Fruit fly (Drosophila melanogaster) whole organism, embryonic: ENCODE data around the gene raw.
A peak's percentile ranks its signal among the peaks of the same experiment; 100 is the strongest.

ENCODE experiments used
- BEAF-32 ChIP-seq: fragments of 200-800 bp; sonication (Bioruptor generic); optimal IDR thresholded peaks from 3 replicates; lab custom pipeline; 2017; ENCODE audit warnings: missing biosample characterization, missing genetic modification characterization, mild to moderate bottlenecking, moderate library complexity, missing genetic modification reagents
- Blimp-1 ChIP-seq: fragments of 200-800 bp; sonication (Bioruptor generic); optimal IDR thresholded peaks from 3 replicates; lab custom pipeline; 2018; ENCODE audit warnings: missing biosample characterization, missing genetic modification characterization, mild to moderate bottlenecking, moderate library complexity, missing genetic modification reagents
- CG10431 ChIP-seq: fragments of 200-800 bp; sonication (Bioruptor generic); optimal IDR thresholded peaks from 3 replicates; lab custom pipeline; 2018; ENCODE audit warnings: missing biosample characterization, mild to moderate bottlenecking, missing genetic modification characterization
- CG1233 ChIP-seq: fragments of 200-800 bp; sonication (Bioruptor generic); optimal IDR thresholded peaks from 4 replicates; lab custom pipeline; 2018; ENCODE audit warnings: missing biosample characterization, mild to moderate bottlenecking, missing genetic modification characterization
- CG13287 ChIP-seq: fragments of 200-800 bp; sonication (Bioruptor generic); IDR thresholded peaks from 2 replicates; pipeline ENCODE4 v1.3.6; 2022; ENCODE audit warnings: missing biosample characterization, missing genetic modification characterization; ENCODE audit not compliant: partially characterized antibody
- CG15073 ChIP-seq: fragments of 200-800 bp; sonication (Bioruptor generic); optimal IDR thresholded peaks from 2 replicates; lab custom pipeline; 2016; ENCODE audit warnings: missing biosample characterization, missing genetic modification characterization
- CG15696 ChIP-seq: fragments of 200-800 bp; sonication (Bioruptor generic); optimal IDR thresholded peaks from 2 replicates; lab custom pipeline; 2019; ENCODE audit warnings: missing biosample characterization, mild to moderate bottlenecking, missing genetic modification characterization, moderate library complexity
- CG16815 ChIP-seq: fragments of 200-800 bp; sonication (Bioruptor generic); optimal IDR thresholded peaks from 3 replicates; lab custom pipeline; 2017; ENCODE audit warnings: missing biosample characterization, mild to moderate bottlenecking, missing genetic modification characterization
- CG17912 ChIP-seq: fragments of 200-800 bp; sonication (Bioruptor generic); optimal IDR thresholded peaks from 2 replicates; lab custom pipeline; 2018; ENCODE audit warnings: missing biosample characterization, mild to moderate bottlenecking, missing genetic modification characterization
- CG31365 ChIP-seq: fragments of 200-800 bp; sonication (Bioruptor generic); optimal IDR thresholded peaks from 2 replicates; lab custom pipeline; 2018; ENCODE audit warnings: missing biosample characterization, mild to moderate bottlenecking, missing genetic modification characterization
- CG31388 ChIP-seq: fragments of 200-800 bp; sonication (Bioruptor generic); optimal IDR thresholded peaks from 2 replicates; lab custom pipeline; 2016; ENCODE audit warnings: missing biosample characterization, missing genetic modification characterization
- CG3163 ChIP-seq: fragments of 200-800 bp; sonication (Bioruptor generic); optimal IDR thresholded peaks from 3 replicates; lab custom pipeline; 2016; ENCODE audit warnings: missing biosample characterization, missing genetic modification characterization
- CG3726 ChIP-seq: fragments of 200-800 bp; sonication (Bioruptor generic); IDR thresholded peaks from 3 replicates; pipeline ENCODE4, ENCODE4 v1.3.6; 2022; ENCODE audit warnings: missing biosample characterization, missing genetic modification characterization
- CG5180 ChIP-seq: fragments of 200-800 bp; sonication (Bioruptor generic); optimal IDR thresholded peaks from 3 replicates; lab custom pipeline; 2017; ENCODE audit warnings: missing biosample characterization, missing genetic modification characterization, mild to moderate bottlenecking, moderate library complexity, missing genetic modification reagents
- CG6272 ChIP-seq: fragments of 200-800 bp; sonication (Bioruptor generic); IDR thresholded peaks from 2 replicates; pipeline ENCODE4 v1.3.6; 2022; ENCODE audit warnings: missing biosample characterization, missing genetic modification characterization
- CG7786 ChIP-seq: fragments of 200-800 bp; sonication (Bioruptor generic); optimal IDR thresholded peaks from 2 replicates; lab custom pipeline; 2016; ENCODE audit warnings: missing biosample characterization, missing genetic modification characterization
- CG8089 ChIP-seq: fragments of 200-800 bp; sonication (Bioruptor generic); optimal IDR thresholded peaks from 3 replicates; lab custom pipeline; 2016; ENCODE audit warnings: missing biosample characterization, missing genetic modification characterization
- Dip2 ChIP-seq: fragments of 200-800 bp; sonication (Bioruptor generic); IDR thresholded peaks from 2 replicates; pipeline ENCODE4 v1.3.6; 2022; ENCODE audit warnings: missing biosample characterization, missing genetic modification characterization
- Ets65A ChIP-seq: fragments of 200-800 bp; sonication (Bioruptor generic); peaks from one replicate; lab custom pipeline; 2016; ENCODE audit warnings: missing biosample characterization, missing genetic modification characterization
- Hr3 ChIP-seq: fragments of 200-800 bp; sonication (Bioruptor generic); optimal IDR thresholded peaks from 3 replicates; lab custom pipeline; 2016; ENCODE audit warnings: missing biosample characterization, missing genetic modification characterization
- Max ChIP-seq: fragments of 200-800 bp; sonication (Bioruptor generic); optimal IDR thresholded peaks from 2 replicates; lab custom pipeline; 2016; ENCODE audit warnings: missing biosample characterization, mild to moderate bottlenecking, missing genetic modification characterization
- NFAT ChIP-seq: fragments of 200-800 bp; sonication (Bioruptor generic); IDR thresholded peaks from 2 replicates; pipeline ENCODE4 v1.3.6; 2022; ENCODE audit warnings: missing biosample characterization, missing genetic modification characterization
- Neu2 ChIP-seq: fragments of 200-800 bp; sonication (Bioruptor generic); optimal IDR thresholded peaks from 3 replicates; lab custom pipeline; 2016; ENCODE audit warnings: missing biosample characterization, missing genetic modification characterization, borderline replicate concordance
- Nf-YC ChIP-seq: fragments of 200-800 bp; optimal IDR thresholded peaks from 3 replicates; lab custom pipeline; 2019; ENCODE audit warnings: missing biosample characterization, mild to moderate bottlenecking, missing genetic modification characterization, moderate library complexity
- Ptx1 ChIP-seq: fragments of 200-800 bp; sonication (Bioruptor generic); IDR thresholded peaks from 2 replicates; pipeline ENCODE4 v1.3.6; 2022; ENCODE audit warnings: missing biosample characterization, missing genetic modification characterization
- Usf ChIP-seq: fragments of 200-800 bp; sonication (Bioruptor generic); optimal IDR thresholded peaks from 2 replicates; lab custom pipeline; 2017; ENCODE audit warnings: missing genotype, missing biosample characterization, missing genetic modification characterization
- cg ChIP-seq: fragments of 200-800 bp; sonication (Bioruptor generic); optimal IDR thresholded peaks from 3 replicates; lab custom pipeline; 2019; ENCODE audit warnings: missing biosample characterization, mild to moderate bottlenecking, missing genetic modification characterization, moderate library complexity
- dpn ChIP-seq, 2 experiments: fragments of 200-800 bp; sonication (Bioruptor generic); optimal IDR thresholded peaks; 3 replicates each; lab custom pipeline; 2016; ENCODE audit warnings: missing biosample characterization in 2 of 2, missing genetic modification characterization in 2 of 2
- emc ChIP-seq: fragments of 200-800 bp; sonication (Bioruptor generic); optimal IDR thresholded peaks from 2 replicates; lab custom pipeline; 2016; ENCODE audit warnings: missing biosample characterization, missing genetic modification characterization
- gcm ChIP-seq: fragments of 200-800 bp; sonication (Bioruptor generic); optimal IDR thresholded peaks from 2 replicates; lab custom pipeline; 2019; ENCODE audit warnings: missing biosample characterization, mild to moderate bottlenecking, missing genetic modification characterization, moderate library complexity
- gsb-n ChIP-seq: fragments of 200-800 bp; sonication (Bioruptor generic); optimal IDR thresholded peaks from 3 replicates; lab custom pipeline; 2018; ENCODE audit warnings: missing biosample characterization, mild to moderate bottlenecking, missing genetic modification characterization
- kah ChIP-seq: fragments of 200-800 bp; sonication (Bioruptor generic); optimal IDR thresholded peaks from 2 replicates; lab custom pipeline; 2018; ENCODE audit warnings: missing biosample characterization, mild to moderate bottlenecking, missing genetic modification characterization
- lmd ChIP-seq: fragments of 200-800 bp; sonication (Bioruptor generic); IDR thresholded peaks from 2 replicates; pipeline ENCODE4 v1.3.6; 2022; ENCODE audit warnings: missing biosample characterization, missing genetic modification characterization
- nerfin-1 ChIP-seq: fragments of 200-800 bp; sonication (Bioruptor generic); optimal IDR thresholded peaks from 3 replicates; lab custom pipeline; 2019; ENCODE audit warnings: missing biosample characterization, mild to moderate bottlenecking, missing genetic modification characterization, moderate library complexity
- pum ChIP-seq: fragments of 200-800 bp; sonication (Bioruptor generic); optimal IDR thresholded peaks from 2 replicates; lab custom pipeline; 2016; ENCODE audit warnings: missing biosample characterization, missing genetic modification characterization
- sisA ChIP-seq: fragments of 200-800 bp; sonication (Bioruptor generic); IDR thresholded peaks from 2 replicates; pipeline ENCODE4 v1.3.6; 2022; ENCODE audit warnings: missing biosample characterization, missing genetic modification characterization
- slou ChIP-seq: fragments of 200-800 bp; sonication (Bioruptor generic); optimal IDR thresholded peaks from 3 replicates; lab custom pipeline; 2016; ENCODE audit warnings: missing biosample characterization, missing genetic modification characterization
- twi ChIP-seq: fragments of 200-800 bp; optimal IDR thresholded peaks from 2 replicates; lab custom pipeline; 2019; ENCODE audit warnings: missing biosample characterization, mild to moderate bottlenecking, missing genetic modification characterization, moderate library complexity
- wdn ChIP-seq: fragments of 200-800 bp; sonication (Bioruptor generic); IDR thresholded peaks from 2 replicates; pipeline ENCODE4 v1.3.6; 2022; ENCODE audit warnings: missing biosample characterization, missing genetic modification characterization

raw gene

DNA sequence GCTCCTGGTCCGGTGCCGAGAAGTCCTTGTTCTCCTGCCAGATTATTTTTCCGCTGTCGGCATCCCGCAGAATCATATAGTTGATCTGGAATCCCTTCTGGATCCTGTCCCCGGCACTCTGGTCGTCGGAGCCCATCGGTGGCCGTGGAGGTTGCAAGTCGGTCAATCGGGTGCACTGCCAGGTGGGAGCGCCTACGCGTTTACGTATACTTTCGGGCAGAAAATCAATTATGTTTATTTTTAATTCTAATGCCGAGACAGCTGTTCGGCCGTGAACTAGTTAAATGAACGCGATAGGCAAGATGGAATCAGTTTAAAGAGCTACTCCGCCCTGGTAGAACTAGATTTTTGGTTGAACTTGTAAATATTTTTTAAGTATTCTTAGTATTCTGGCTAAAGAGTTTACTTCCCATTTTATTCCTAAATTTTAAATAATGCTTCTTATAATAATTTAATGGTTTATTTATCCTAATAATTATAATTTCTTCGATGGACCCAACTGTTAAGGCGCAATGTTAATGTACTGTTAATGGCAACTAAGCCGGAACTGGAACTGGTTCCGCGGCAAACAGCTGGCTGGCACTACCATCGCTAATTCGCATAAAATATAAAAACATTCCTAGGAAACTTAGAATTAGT is 54.7 kb downstream of the raw start, which contains the start of the genes PrBP and Trs23 (continued):
- TF ChIP-seq CG17912 (GFP tag; lab: Kevin White, UChicago) (no peak), Nf-YC (tag; lab: Kevin White, UChicago) (no peak), emc (no peak), CG8089 (GFP tag; lab: Kevin White, UChicago) (no peak), CG6272 (GFP tag; lab: Robert Waterston, UW) (no peak), twi (no peak), CG5180 (no peak), CG3726 (no peak), CG15696 (tag; lab: Kevin White, UChicago) (no peak), CG3163 (GFP tag; lab: Kevin White, UChicago) (no peak), lmd (GFP tag; lab: Robert Waterston, UW) (no peak), gsb-n (peak; percentile 60), CG7786 (GFP tag; lab: Kevin White, UChicago) (no peak), CG31388 (GFP tag; lab: Kevin White, UChicago) (no peak), Hr3 (GFP tag; lab: Kevin White, UChicago) (no peak), sisA (GFP tag; lab: Robert Waterston, UW) (no peak), Dip2 (GFP tag; lab: Robert Waterston, UW) (no peak), Blimp-1 (GFP tag; lab: Kevin White, UChicago) (no peak), wdn (GFP tag; lab: Robert Waterston, UW) (no peak), slou (no peak), CG1233 (GFP tag; lab: Kevin White, UChicago) (no peak), Max (no peak), CG13287 (GFP tag; lab: Robert Waterston, UW) (peak; percentile 43), pum (GFP tag; lab: Kevin White, UChicago) (no peak), Ets65A (GFP tag; lab: Kevin White, UChicago) (no peak), nerfin-1 (no peak), NFAT (GFP tag; lab: Robert Waterston, UW) (no peak), kah (GFP tag; lab: Kevin White, UChicago) (no peak), Ptx1 (GFP tag; lab: Robert Waterston, UW) (no peak), dpn (GFP tag; optimal IDR thresholded peaks at IDR 0.05; lab: Kevin White, UChicago) (no peak), cg (no peak), CG16815 (GFP tag; lab: Kevin White, UChicago) (no peak), CG10431 (GFP tag; lab: Kevin White, UChicago) (no peak)
- TF ChIP-seq, all 482 proteins: peak for 47

- TF ChIP-seq Usf (no peak), BEAF-32 (GFP tag; lab: Kevin White, UChicago) (no peak), CG31365 (tag; lab: Kevin White, UChicago) (no peak), CG15073 (GFP tag; lab: Kevin White, UChicago) (no peak), gcm (GFP tag; lab: Kevin White, UChicago) (no peak), Neu2 (GFP tag; lab: Kevin White, UChicago) (no peak)
Measured at dm6 chr2L:8684276-8684675, 56.2 kb downstream of the raw start, which contains the start of gene CG9289. Gene CG9289 (minus strand): TSS chr2L:8684376.
